Fruit fly (Drosophila melanogaster) whole organism, pupa: Measurements from ENCODE around the gene Bap111.

Source experiments
- CG10348 ChIP-seq: fragments of 200-800 bp; sonication (Bioruptor generic); IDR thresholded peaks from 2 replicates; pipeline ENCODE4 v1.3.6; 2022; ENCODE audit warnings: missing biosample characterization, missing genetic modification characterization
- CG12605 ChIP-seq: fragments of 200-800 bp; sonication (Bioruptor generic); IDR thresholded peaks from 2 replicates; pipeline ENCODE4 v1.3.6; 2022; ENCODE audit warnings: missing biosample characterization, missing genetic modification characterization
- CG13204 ChIP-seq: fragments of 200-800 bp; sonication (Bioruptor generic); optimal IDR thresholded peaks from 2 replicates; lab custom pipeline; 2018; ENCODE audit warnings: missing biosample characterization, mild to moderate bottlenecking, missing genetic modification characterization, moderate library complexity
- CG14655 ChIP-seq: fragments of 200-800 bp; sonication (Bioruptor generic); optimal IDR thresholded peaks from 3 replicates; lab custom pipeline; 2017; ENCODE audit warnings: mild to moderate bottlenecking, missing biosample characterization, missing genetic modification reagents, missing genetic modification characterization
- CG15710 ChIP-seq: fragments of 200-800 bp; sonication (Bioruptor generic); optimal IDR thresholded peaks from 2 replicates; lab custom pipeline; 2018; ENCODE audit warnings: missing biosample characterization, mild to moderate bottlenecking, missing genetic modification characterization, moderate library complexity
- CG17806 ChIP-seq: fragments of 200-800 bp; sonication (Bioruptor generic); optimal IDR thresholded peaks from 2 replicates; lab custom pipeline; 2018; ENCODE audit warnings: missing biosample characterization, mild to moderate bottlenecking, missing genetic modification characterization, moderate library complexity
- CG32121 ChIP-seq: fragments of 200-800 bp; sonication (Bioruptor generic); IDR thresholded peaks from 2 replicates; pipeline ENCODE4 v1.3.6; 2022; ENCODE audit warnings: missing biosample characterization, missing genetic modification characterization
- CG34367 ChIP-seq: fragments of 200-800 bp; sonication (Bioruptor generic); optimal IDR thresholded peaks from 2 replicates; lab custom pipeline; 2018; ENCODE audit warnings: missing biosample characterization, mild to moderate bottlenecking, missing genetic modification characterization
- CG4496 ChIP-seq: fragments of 200-800 bp; sonication (Bioruptor generic); IDR thresholded peaks from 3 replicates; pipeline ENCODE4 v1.3.6; 2022; ENCODE audit warnings: missing biosample characterization, missing genetic modification characterization
- CG8159 ChIP-seq: fragments of 200-800 bp; sonication (Bioruptor generic); optimal IDR thresholded peaks from 3 replicates; lab custom pipeline; 2018; ENCODE audit warnings: missing biosample characterization, mild to moderate bottlenecking, missing genetic modification characterization, moderate library complexity
- CG8301 ChIP-seq: fragments of 200-800 bp; sonication (Bioruptor generic); optimal IDR thresholded peaks from 2 replicates; lab custom pipeline; 2018; ENCODE audit warnings: missing biosample characterization, mild to moderate bottlenecking, missing genetic modification characterization
- CG9948 ChIP-seq: fragments of 200-800 bp; sonication (Bioruptor generic); optimal IDR thresholded peaks from 2 replicates; lab custom pipeline; 2018; ENCODE audit warnings: missing biosample characterization, mild to moderate bottlenecking, missing genetic modification characterization, moderate library complexity
- D1 ChIP-seq: fragments of 200-800 bp; sonication (Bioruptor generic); optimal IDR thresholded peaks from 2 replicates; lab custom pipeline; 2018; ENCODE audit warnings: missing biosample characterization, mild to moderate bottlenecking, missing genetic modification characterization, moderate library complexity
- EcR ChIP-seq: fragments of 200-800 bp; sonication (Bioruptor generic); optimal IDR thresholded peaks from 3 replicates; lab custom pipeline; 2019; ENCODE audit warnings: missing biosample characterization, missing genetic modification characterization, mild to moderate bottlenecking, moderate library complexity, missing genetic modification reagents
- Ets98B ChIP-seq: fragments of 200-800 bp; sonication (Bioruptor generic); IDR thresholded peaks from 2 replicates; pipeline ENCODE4 v1.3.6; 2022; ENCODE audit warnings: missing biosample characterization, missing genetic modification characterization
- Pif1A ChIP-seq: fragments of 200-800 bp; sonication (Bioruptor generic); optimal IDR thresholded peaks from 3 replicates; lab custom pipeline; 2016; ENCODE audit warnings: missing biosample characterization, missing genetic modification characterization
- Pif1B ChIP-seq: fragments of 200-800 bp; sonication (Bioruptor generic); optimal IDR thresholded peaks from 3 replicates; lab custom pipeline; 2016; ENCODE audit warnings: missing biosample characterization, missing genetic modification characterization
- Snoo ChIP-seq: fragments of 200-800 bp; sonication (Bioruptor generic); optimal IDR thresholded peaks from 3 replicates; lab custom pipeline; 2017; ENCODE audit warnings: missing biosample characterization, mild to moderate bottlenecking, missing genetic modification characterization, inconsistent platforms
- fd96Ca ChIP-seq: fragments of 200-800 bp; sonication (Bioruptor generic); IDR thresholded peaks from 3 replicates; pipeline ENCODE4 v1.3.6; 2022; ENCODE audit warnings: missing biosample characterization, missing genetic modification characterization
- gl ChIP-seq: fragments of 200-800 bp; sonication (Bioruptor generic); optimal IDR thresholded peaks from 2 replicates; lab custom pipeline; 2018; ENCODE audit warnings: missing biosample characterization, mild to moderate bottlenecking, missing genetic modification characterization
- rn ChIP-seq: fragments of 200-800 bp; sonication (Bioruptor generic); IDR thresholded peaks from 2 replicates; pipeline ENCODE4 v1.3.6; 2022; ENCODE audit warnings: missing biosample characterization, missing genetic modification characterization

Gene Bap111

DNA sequence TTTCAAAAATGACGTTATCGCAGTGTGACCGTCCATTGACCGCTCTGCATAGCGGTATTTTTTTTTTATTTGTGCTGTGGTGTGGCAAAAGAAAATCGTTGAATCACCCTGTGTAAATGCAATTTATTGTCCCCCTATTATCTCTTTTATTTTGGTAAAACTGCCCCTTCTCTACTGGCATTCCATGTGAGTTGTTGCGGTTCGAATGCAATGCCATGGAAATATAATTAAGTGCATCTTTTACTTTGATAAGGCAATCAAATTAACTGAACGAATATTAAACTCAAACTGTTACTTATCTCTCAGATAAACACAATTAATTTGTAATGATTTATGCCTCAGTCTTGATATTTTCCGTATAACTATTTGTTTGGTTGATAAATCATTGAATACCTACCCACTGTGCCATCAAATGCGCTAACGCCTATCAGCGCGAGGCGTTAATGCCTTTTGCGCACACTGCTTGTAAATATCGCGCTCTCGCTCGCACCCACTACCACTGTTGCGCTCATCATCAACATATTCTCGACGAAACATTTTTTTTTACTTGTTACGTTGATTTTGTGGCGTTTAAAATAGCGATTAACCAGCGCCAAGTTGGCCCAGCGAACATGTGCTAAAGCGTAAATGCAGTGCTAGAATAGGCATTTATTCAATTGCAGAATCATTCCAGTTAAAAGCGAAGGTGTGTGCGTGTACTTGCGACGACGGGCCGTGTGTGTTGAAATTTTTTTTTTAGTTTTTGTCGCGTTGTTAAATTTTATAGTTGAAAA is 39.9 kb upstream of the Bap111 start:
- peak; percentile 45 for TF ChIP-seq CG34367 (tag; lab: Kevin White, UChicago)
- TF ChIP-seq CG15710 (tag; lab: Kevin White, UChicago): peak; percentile 32
- TF ChIP-seq CG4496 (GFP tag; lab: Robert Waterston, UW): peak; percentile 57; the same call in 1 of the 3 replicates
- TF ChIP-seq CG14655 (GFP tag; lab: Kevin White, UChicago): no peak
- TF ChIP-seq CG10348 (GFP tag; lab: Robert Waterston, UW): no peak
- TF ChIP-seq CG8159 (tag; lab: Kevin White, UChicago): peak; percentile 40
- peak; percentile 41 for TF ChIP-seq CG8301 (tag; lab: Kevin White, UChicago)
- TF ChIP-seq CG9948 (tag; lab: Kevin White, UChicago): peak; percentile 50
- TF ChIP-seq Snoo (tag; lab: Kevin White, UChicago): peak; percentile 23
- no peak; the same call in 2 of the 3 replicates for TF ChIP-seq fd96Ca (GFP tag; lab: Robert Waterston, UW)

DNA sequence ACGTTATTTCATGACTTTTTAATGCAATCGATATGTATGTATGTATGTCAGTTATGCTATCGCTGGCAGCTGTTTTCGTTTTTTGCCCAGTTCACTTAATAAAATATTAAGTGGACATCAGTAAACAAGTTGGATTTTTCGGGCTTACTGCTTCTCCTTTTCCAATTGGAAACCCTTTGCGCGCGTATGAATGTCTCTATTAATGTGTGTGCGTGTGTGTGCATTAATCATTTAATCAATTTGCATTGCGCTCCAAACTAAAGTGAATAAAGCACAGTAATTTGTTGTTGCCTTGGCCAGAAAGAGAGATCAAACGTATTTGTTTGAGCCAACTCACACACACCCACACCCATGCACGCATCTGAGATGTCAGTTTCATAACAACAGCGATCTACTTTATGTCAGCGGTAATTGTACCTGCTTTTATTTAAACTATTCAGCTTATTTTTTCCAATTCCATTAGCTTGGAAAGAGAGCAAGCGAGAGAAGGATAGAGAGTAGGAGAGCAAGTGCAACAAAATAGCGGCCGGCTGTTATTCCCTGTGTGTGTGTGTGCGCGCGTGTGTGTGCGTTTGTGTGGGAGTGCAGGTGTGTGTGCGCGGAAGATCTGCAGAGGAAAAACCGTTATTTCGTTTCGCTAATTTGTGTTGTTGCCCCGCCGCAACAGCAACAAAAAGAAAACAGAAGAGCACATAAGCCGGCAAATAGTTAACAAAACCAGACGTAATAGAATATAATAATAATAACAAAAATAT is 38.8 kb upstream of the Bap111 start:
- TF ChIP-seq CG32121 (GFP tag; lab: Robert Waterston, UW) (no peak), rn (GFP tag; lab: Robert Waterston, UW) (no peak), Pif1A (GFP tag; lab: Kevin White, UChicago) (no peak), CG34367 (tag; lab: Kevin White, UChicago) (no peak), CG14655 (GFP tag; lab: Kevin White, UChicago) (no peak), CG4496 (GFP tag; lab: Robert Waterston, UW) (no peak), Ets98B (GFP tag; lab: Robert Waterston, UW) (no peak), CG10348 (GFP tag; lab: Robert Waterston, UW) (no peak), EcR (GFP tag; lab: Kevin White, UChicago) (no peak), Pif1B (GFP tag; lab: Kevin White, UChicago) (no peak), CG9948 (tag; lab: Kevin White, UChicago) (no peak), CG13204 (GFP tag; lab: Kevin White, UChicago) (no peak), fd96Ca (GFP tag; lab: Robert Waterston, UW) (no peak), Snoo (tag; lab: Kevin White, UChicago) (no peak), D1 (tag; lab: Kevin White, UChicago) (no peak), CG17806 (tag; lab: Kevin White, UChicago) (no peak), gl (tag; lab: Kevin White, UChicago) (no peak), CG8159 (tag; lab: Kevin White, UChicago) (no peak)

DNA sequence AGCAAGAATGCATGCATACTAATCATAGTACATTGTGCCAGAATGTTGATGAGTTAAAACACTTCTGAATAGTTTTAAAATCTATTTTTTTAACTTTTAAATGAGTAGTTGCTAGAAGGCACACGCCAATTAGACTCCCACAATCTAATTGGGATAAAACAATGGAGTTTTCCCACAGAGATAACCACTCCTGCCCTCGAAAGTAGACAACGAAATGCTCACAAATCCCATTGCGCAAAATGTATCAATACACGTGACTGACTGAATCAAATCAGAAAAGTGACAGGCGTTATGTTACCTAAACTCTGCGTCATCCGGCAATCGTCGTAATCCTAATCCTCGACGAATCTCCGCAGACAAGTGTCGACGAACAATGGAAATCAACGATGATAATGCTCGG is 31.3 kb upstream of the Bap111 start:
- TF ChIP-seq CG15710 (tag; lab: Kevin White, UChicago): no peak
- no peak for TF ChIP-seq CG14655 (GFP tag; lab: Kevin White, UChicago)
- TF ChIP-seq Snoo (tag; lab: Kevin White, UChicago): no peak
- TF ChIP-seq CG12605 (GFP tag; lab: Robert Waterston, UW): no peak
- TF ChIP-seq CG17806 (tag; lab: Kevin White, UChicago): no peak
- no peak for TF ChIP-seq CG34367 (tag; lab: Kevin White, UChicago)
- TF ChIP-seq CG10348 (GFP tag; lab: Robert Waterston, UW): no peak
- TF ChIP-seq gl (tag; lab: Kevin White, UChicago): no peak
- TF ChIP-seq CG9948 (tag; lab: Kevin White, UChicago): no peak

DNA sequence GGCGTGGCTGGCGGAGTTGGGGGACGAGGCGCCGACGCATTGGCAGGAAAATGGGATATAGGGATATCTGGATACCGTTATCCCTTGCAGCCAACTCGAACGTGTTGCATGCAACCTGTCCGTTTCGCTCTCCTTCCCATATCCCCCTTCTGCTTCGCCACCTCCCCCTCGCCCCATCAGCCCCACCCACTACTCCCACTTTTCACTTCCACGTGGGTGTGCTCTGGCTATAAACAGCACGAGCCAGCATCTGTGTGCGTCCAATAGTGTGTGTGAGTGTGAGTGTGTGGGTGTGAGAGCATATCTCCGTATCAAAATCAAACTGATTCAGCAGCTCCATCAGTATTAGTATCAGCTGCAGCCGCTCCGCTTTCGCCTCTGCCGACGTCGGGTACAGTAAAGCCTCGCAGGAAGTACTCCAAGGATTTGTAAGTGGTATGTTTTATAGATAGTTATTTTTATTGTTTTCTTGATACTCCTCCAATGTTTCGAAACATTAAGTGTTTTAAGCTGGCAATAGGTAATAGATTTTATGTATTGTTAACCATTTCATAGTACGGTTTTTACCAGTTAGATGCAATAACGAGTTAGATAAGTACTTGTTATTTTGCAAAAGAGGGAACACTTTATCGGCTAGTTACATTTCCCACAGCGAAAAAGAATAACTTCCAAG is 30.0 kb upstream of the Bap111 start:
- TF ChIP-seq fd96Ca (GFP tag; lab: Robert Waterston, UW) (peak; percentile 46; the same call in 1 of the 3 replicates), CG8301 (tag; lab: Kevin White, UChicago) (peak; percentile 45), CG34367 (tag; lab: Kevin White, UChicago) (no peak), CG13204 (GFP tag; lab: Kevin White, UChicago) (no peak), CG17806 (tag; lab: Kevin White, UChicago) (peak; percentile 18), gl (tag; lab: Kevin White, UChicago) (no peak), Pif1B (GFP tag; lab: Kevin White, UChicago) (no peak), D1 (tag; lab: Kevin White, UChicago) (no peak), CG8159 (tag; lab: Kevin White, UChicago) (peak; percentile 47), CG4496 (GFP tag; lab: Robert Waterston, UW) (0 out of 3 replicates have a peak, but pooled peaks have one; percentile 38), CG14655 (GFP tag; lab: Kevin White, UChicago) (peak; percentile 63)
